Worm (Caenorhabditis elegans) whole organism, L4 larva: Measurements from ENCODE around the gene srx-5.
A peak's percentile ranks its signal among the peaks of the same experiment; 100 is the strongest.

Experiments used
- F10B5.3 ChIP-seq: sonication (generic microtip); optimal IDR thresholded peaks from 2 replicates; lab custom pipeline; 2016; ENCODE audit warnings: mild to moderate bottlenecking, missing genetic modification characterization, missing compliant biosample characterization
- F44E2.7 ChIP-seq: fragments of 200-800 bp; sonication (Bioruptor generic); IDR thresholded peaks from 2 replicates; pipeline ENCODE4 v2.1.2; 2022; ENCODE audit warnings: missing genetic modification characterization, missing compliant biosample characterization
- F49E8.2 ChIP-seq: sonication (generic microtip); optimal IDR thresholded peaks from 2 replicates; lab custom pipeline; 2016; ENCODE audit warnings: missing compliant biosample characterization, mild to moderate bottlenecking, missing genetic modification characterization, borderline replicate concordance
- T26A8.4 ChIP-seq: fragments of 200-800 bp; sonication (Bioruptor generic); IDR thresholded peaks from 2 replicates; pipeline ENCODE4 v1.3.6; 2022; ENCODE audit warnings: missing genetic modification characterization, missing compliant biosample characterization
- Y5F2A.4 ChIP-seq: fragments of 200-800 bp; sonication (Bioruptor generic); optimal IDR thresholded peaks from 2 replicates; lab custom pipeline; 2018; ENCODE audit warnings: mild to moderate bottlenecking, missing genetic modification characterization, missing compliant biosample characterization
- ZK337.2 ChIP-seq: fragments of 200-800 bp; sonication (Bioruptor generic); IDR thresholded peaks from 2 replicates; pipeline ENCODE4 v1.3.6; 2022; ENCODE audit warnings: missing genetic modification reagents, missing genetic modification characterization, missing compliant biosample characterization
- aha-1 ChIP-seq: fragments of 150-350 bp; peaks from one replicate; lab custom pipeline; 2014; ENCODE audit warnings: missing biosample characterization, missing genetic modification characterization
- aly-2 ChIP-seq: sonication (generic microtip); optimal IDR thresholded peaks from 2 replicates; lab custom pipeline; 2018; ENCODE audit warnings: missing biosample characterization, missing genetic modification characterization
- ama-1 ChIP-seq: fragments of 150-350 bp; optimal IDR thresholded peaks from 2 replicates; lab custom pipeline; 2014; ENCODE audit warnings: inconsistent platforms, mixed read lengths
- arid-1 ChIP-seq: fragments of 200-800 bp; sonication (Bioruptor generic); conservative IDR thresholded peaks from 2 replicates; pipeline ENCODE4 v1.3.6; 2022; ENCODE audit warnings: missing genetic modification reagents, missing genetic modification characterization, missing compliant biosample characterization
- ceh-32 ChIP-seq: sonication (generic microtip); optimal IDR thresholded peaks from 2 replicates; lab custom pipeline; 2016; ENCODE audit warnings: mild to moderate bottlenecking, missing genetic modification characterization, missing compliant biosample characterization; ENCODE audit not compliant: poor library complexity
- ceh-62 ChIP-seq: sonication (generic microtip); optimal IDR thresholded peaks from 2 replicates; lab custom pipeline; 2017; ENCODE audit warnings: missing biosample characterization, missing genetic modification characterization
- daf-16 ChIP-seq, 3 experiments: sonication (generic microtip); optimal IDR thresholded peaks; 2 replicates each; lab custom pipeline; 2016 to 2017; ENCODE audit warnings: missing genetic modification characterization in 3 of 3, missing genetic modification reagents in 3 of 3, mild to moderate bottlenecking in 2 of 3, missing compliant biosample characterization in 2 of 3, missing biosample characterization in 1 of 3, moderate library complexity in 1 of 3
- daf-8 ChIP-seq: fragments of 200-800 bp; sonication (Bioruptor generic); IDR thresholded peaks from 2 replicates; pipeline ENCODE4 v1.3.6; 2022; ENCODE audit warnings: missing genetic modification characterization, missing compliant biosample characterization
- dmd-6 ChIP-seq: fragments of 200-800 bp; sonication (Bioruptor generic); IDR thresholded peaks from 2 replicates; pipeline ENCODE4 v1.3.6; 2022; ENCODE audit warnings: missing genetic modification reagents, missing genetic modification characterization, missing compliant biosample characterization
- dmd-8 ChIP-seq: fragments of 200-800 bp; sonication (Bioruptor generic); IDR thresholded peaks from 2 replicates; pipeline ENCODE4 v1.3.6; 2022; ENCODE audit warnings: missing genetic modification characterization, missing compliant biosample characterization
- dmd-9 ChIP-seq: fragments of 200-800 bp; sonication (Bioruptor generic); IDR thresholded peaks from 2 replicates; pipeline ENCODE4 v1.3.6; 2022; ENCODE audit warnings: missing genetic modification reagents, missing genetic modification characterization, missing compliant biosample characterization
- duxl-1 ChIP-seq: sonication (generic microtip); optimal IDR thresholded peaks from 2 replicates; lab custom pipeline; 2016; ENCODE audit warnings: mild to moderate bottlenecking, missing genetic modification characterization, moderate library complexity, missing compliant biosample characterization; ENCODE audit not compliant: poor library complexity
- dve-1 ChIP-seq: sonication (generic microtip); optimal IDR thresholded peaks from 2 replicates; lab custom pipeline; 2017; ENCODE audit warnings: antibody characterized with exemption, mild to moderate bottlenecking, missing genetic modification characterization, missing compliant biosample characterization; ENCODE audit not compliant: insufficient read depth
- egl-27 ChIP-seq: sonication (generic microtip); optimal IDR thresholded peaks from 3 replicates; lab custom pipeline; 2017; ENCODE audit warnings: missing biosample characterization, missing genetic modification reagents, missing genetic modification characterization
- egl-43 ChIP-seq: fragments of 200-800 bp; sonication (Bioruptor generic); IDR thresholded peaks from 2 replicates; pipeline ENCODE4 v1.3.6; 2022; ENCODE audit warnings: missing genetic modification reagents, missing genetic modification characterization, missing compliant biosample characterization
- fos-1 ChIP-seq: fragments of 150-350 bp; optimal IDR thresholded peaks from 2 replicates; lab custom pipeline; 2014; ENCODE audit warnings: missing biosample characterization, missing genetic modification characterization
- hif-1 ChIP-seq, 2 experiments: sonication (generic microtip); optimal IDR thresholded peaks; 2 replicates each; lab custom pipeline; 2016 to 2017; ENCODE audit warnings: missing compliant biosample characterization in 2 of 2, missing genetic modification characterization in 2 of 2, missing genetic modification reagents in 2 of 2, missing genotype in 2 of 2, mild to moderate bottlenecking in 1 of 2
- hlh-30 ChIP-seq: sonication (generic microtip); optimal IDR thresholded peaks from 2 replicates; lab custom pipeline; 2017; ENCODE audit warnings: antibody characterized with exemption, mild to moderate bottlenecking, missing genetic modification characterization, missing compliant biosample characterization; ENCODE audit not compliant: insufficient read depth
- hmg-1.1 ChIP-seq: fragments of 200-800 bp; sonication (Bioruptor generic); IDR thresholded peaks from 2 replicates; pipeline ENCODE4 v1.3.6; 2022; ENCODE audit warnings: missing genetic modification reagents, missing genetic modification characterization, missing compliant biosample characterization
- lim-7 ChIP-seq: fragments of 200-800 bp; sonication (Bioruptor generic); IDR thresholded peaks from 2 replicates; pipeline ENCODE4 v1.3.6; 2022; ENCODE audit warnings: missing genetic modification characterization, missing compliant biosample characterization
- lin-29 ChIP-seq: fragments of 200-800 bp; sonication (Bioruptor generic); IDR thresholded peaks from 2 replicates; pipeline ENCODE4 v1.3.6; 2022; ENCODE audit warnings: missing genetic modification reagents, missing genetic modification characterization, missing compliant biosample characterization
- lsy-2 ChIP-seq, 2 experiments: fragments of 150-350 bp in 1 of 2; sonication (generic microtip) in 1 of 2; optimal IDR thresholded peaks; 2 replicates each; lab custom pipeline; 2014 to 2017; ENCODE audit warnings: missing biosample characterization in 2 of 2, missing genetic modification characterization in 2 of 2
- mdl-1 ChIP-seq, 2 experiments: fragments of 150-350 bp in 1 of 2; sonication (generic microtip) in 1 of 2; optimal IDR thresholded peaks; 2 replicates each; lab custom pipeline; 2014 to 2017; ENCODE audit warnings: missing biosample characterization in 2 of 2, missing genetic modification characterization in 2 of 2
- mdt-29 ChIP-seq: fragments of 200-800 bp; sonication (Bioruptor generic); IDR thresholded peaks from 2 replicates; pipeline ENCODE4 v1.3.6; 2022; ENCODE audit warnings: missing genetic modification reagents, missing genetic modification characterization, missing compliant biosample characterization
- mes-2 ChIP-seq: sonication (generic microtip); optimal IDR thresholded peaks from 2 replicates; lab custom pipeline; 2016; ENCODE audit warnings: missing genotype, mild to moderate bottlenecking, missing genetic modification characterization, missing compliant biosample characterization; ENCODE audit not compliant: poor library complexity, severe bottlenecking
- nhr-10 ChIP-seq: fragments of 150-350 bp; optimal IDR thresholded peaks from 2 replicates; lab custom pipeline; 2014; ENCODE audit warnings: missing biosample characterization, missing genetic modification characterization
- nhr-111 ChIP-seq: fragments of 200-800 bp; sonication (Bioruptor generic); optimal IDR thresholded peaks from 2 replicates; lab custom pipeline; 2018; ENCODE audit warnings: mild to moderate bottlenecking, missing genetic modification characterization, missing compliant biosample characterization
- nhr-237 ChIP-seq: sonication (generic microtip); optimal IDR thresholded peaks from 2 replicates; lab custom pipeline; 2017; ENCODE audit warnings: missing biosample characterization, missing genetic modification characterization
- nhr-6 ChIP-seq: fragments of 150-350 bp; optimal IDR thresholded peaks from 2 replicates; lab custom pipeline; 2014; ENCODE audit warnings: missing biosample characterization, missing genetic modification characterization
- pha-4 ChIP-seq, 2 experiments: fragments of 150-350 bp in 1 of 2; fragments of 200-800 bp in 1 of 2; sonication (Bioruptor generic) in 1 of 2; IDR thresholded peaks in 1 of 2; optimal IDR thresholded peaks in 1 of 2; 2 replicates each; pipeline versions ENCODE4 v1.3.6 to Lab custom; 2014 to 2022; ENCODE audit warnings: missing genetic modification characterization in 2 of 2, missing genetic modification reagents in 2 of 2, missing biosample characterization in 1 of 2, missing compliant biosample characterization in 1 of 2
- set-16 ChIP-seq: fragments of 200-800 bp; sonication (Bioruptor generic); IDR thresholded peaks from 2 replicates; pipeline ENCODE4 v1.3.6; 2022; ENCODE audit warnings: missing genetic modification reagents, missing genetic modification characterization, missing compliant biosample characterization
- spr-3 ChIP-seq: fragments of 200-800 bp; sonication (Bioruptor generic); optimal IDR thresholded peaks from 2 replicates; lab custom pipeline; 2018; ENCODE audit warnings: mild to moderate bottlenecking, missing genetic modification characterization, missing compliant biosample characterization
- unc-62 ChIP-seq, 3 experiments: fragments of 150-350 bp in 1 of 3; sonication (generic microtip); optimal IDR thresholded peaks in 2 of 3; peaks in 1 of 3; 1 replicate in 1 of 3; 2 replicates in 2 of 3; lab custom pipeline; 2014 to 2017; ENCODE audit warnings: missing biosample characterization in 3 of 3, missing genetic modification characterization in 3 of 3, missing genetic modification reagents in 3 of 3, missing genotype in 1 of 3
- ztf-11 ChIP-seq: fragments of 150-350 bp; optimal IDR thresholded peaks from 2 replicates; lab custom pipeline; 2014; ENCODE audit warnings: missing biosample characterization, missing genetic modification characterization

The srx-5 gene

ce11 chrV:723895-724352, 24.0 kb downstream of the srx-5 start, which contains the start of gene fbxb-72 (continued):
- TF ChIP-seq Y5F2A.4 (GFP tag; lab: Kevin White, UChicago), result peak; percentile 33
- TF ChIP-seq fos-1 (tag; lab: Kevin White, UChicago), result no peak
- no peak for TF ChIP-seq ceh-32 (tag; lab: Kevin White, UChicago)
- peak; percentile 82 for TF ChIP-seq arid-1 (GFP tag; lab: Robert Waterston, UW)
- no peak for TF ChIP-seq dmd-6 (GFP tag; lab: Robert Waterston, UW)
- TF ChIP-seq aly-2 (tag; lab: Kevin White, UChicago), result no peak
- TF ChIP-seq nhr-237 (tag; lab: Kevin White, UChicago), result no peak
- TF ChIP-seq mdt-29, result peak; percentile 32; the same call in 1 of the 2 replicates
- no peak for TF ChIP-seq egl-27 (tag; lab: Kevin White, UChicago)
- no peak for TF ChIP-seq F10B5.3 (tag; lab: Kevin White, UChicago)
- no peak for TF ChIP-seq ZK337.2 (GFP tag; lab: Robert Waterston, UW)
- no peak; the same call in 1 of the 2 replicates for TF ChIP-seq lin-29 (GFP tag; lab: Robert Waterston, UW)
- TF ChIP-seq ceh-62, result no peak
- peak; percentile 96 for TF ChIP-seq nhr-10 (tag; lab: Kevin White, UChicago)
- no peak for TF ChIP-seq daf-8 (GFP tag; lab: Robert Waterston, UW)

DNA sequence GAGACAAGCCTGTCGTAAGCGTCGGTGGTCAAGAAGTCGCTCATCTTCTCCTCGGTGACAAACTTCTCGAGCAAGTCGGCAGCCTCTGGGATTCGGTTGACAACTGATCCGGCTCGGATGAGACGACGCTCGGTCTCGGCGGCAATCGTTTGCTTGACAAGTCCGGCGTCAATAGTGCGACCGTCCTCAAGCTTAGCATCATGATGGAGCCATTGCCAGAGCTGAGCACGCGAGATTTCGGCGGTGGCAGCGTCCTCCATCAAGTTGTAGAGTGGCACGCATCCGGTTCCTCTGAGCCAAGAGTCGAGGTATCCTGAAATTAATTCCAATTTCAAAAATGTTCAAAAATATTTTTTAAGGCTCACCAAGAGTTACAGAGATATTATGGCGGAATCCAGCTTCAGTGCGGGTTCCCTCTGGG, 24.6 kb downstream of the srx-5 start:
- TF ChIP-seq lim-7 (GFP tag; lab: Robert Waterston, UW), result 0 out of 2 replicates have a peak, but pooled peaks have one; percentile 26
- TF ChIP-seq unc-62 (GFP tag; optimal IDR thresholded peaks at IDR 0.05 in 1 of 2; lab: Kevin White, UChicago), result no peak
- TF ChIP-seq unc-62 (tag; optimal IDR thresholded peaks at IDR 0.05; lab: Kevin White, UChicago), result no peak
- peak in 1 of 2 experiments; percentile 11 for TF ChIP-seq lsy-2 (tag; optimal IDR thresholded peaks at IDR 0.05; lab: Kevin White, UChicago)
- TF ChIP-seq aha-1 (tag; lab: Kevin White, UChicago), result peak; percentile 92
- TF ChIP-seq set-16 (GFP tag; lab: Robert Waterston, UW), result peak; percentile 87
- TF ChIP-seq ztf-11 (tag; lab: Kevin White, UChicago), result no peak
- no peak for TF ChIP-seq nhr-111 (GFP tag; lab: Kevin White, UChicago)
- no peak for TF ChIP-seq F49E8.2 (tag; lab: Kevin White, UChicago)
- 0 out of 2 replicates have a peak, but pooled peaks have one; percentile 31 for TF ChIP-seq dmd-9 (GFP tag; lab: Robert Waterston, UW)

DNA sequence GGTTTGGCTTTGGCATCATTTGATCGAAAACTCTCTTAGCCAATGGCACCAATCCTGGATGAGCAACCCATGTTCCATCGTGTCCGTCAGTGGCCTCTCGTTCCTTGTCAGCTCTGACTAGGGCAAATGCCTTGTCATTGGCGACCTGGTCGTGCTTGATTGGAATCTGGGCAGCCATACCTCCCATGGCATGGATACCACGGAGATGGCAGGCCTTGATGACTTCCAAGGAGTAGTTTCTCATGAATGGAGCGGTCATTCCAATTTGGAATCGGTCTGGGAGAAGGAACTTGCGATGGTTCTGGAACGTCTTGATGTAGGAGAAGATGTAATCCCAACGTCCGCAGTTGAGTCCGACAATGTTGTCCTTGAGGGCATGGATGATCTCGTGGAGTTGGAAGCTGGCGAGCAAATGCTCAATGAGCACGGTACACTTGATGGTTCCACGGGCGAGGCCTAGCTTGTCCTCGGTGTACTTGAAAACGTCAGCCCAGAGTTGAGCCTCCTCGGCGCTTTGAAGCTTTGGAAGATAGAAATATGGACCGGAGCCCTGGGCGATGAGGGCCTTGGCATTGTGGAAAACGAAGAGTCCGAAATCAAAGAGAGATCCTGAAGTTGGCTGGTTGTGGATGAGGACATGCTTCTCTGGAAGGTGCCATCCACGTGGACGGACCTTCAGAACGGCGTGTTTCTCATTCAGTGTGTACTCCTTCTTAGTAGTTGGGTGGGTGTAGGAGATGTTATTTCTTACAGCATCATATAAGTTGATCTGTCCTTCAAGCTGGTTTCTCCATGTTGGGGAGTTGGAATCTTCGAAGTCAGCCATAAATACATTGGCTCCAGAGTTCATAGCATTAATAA, 25.3 kb downstream of the srx-5 start:
- TF ChIP-seq hlh-30 (tag; lab: Kevin White, UChicago) (peak; percentile 3), daf-16 (GFP tag; optimal IDR thresholded peaks at IDR 0.05; lab: Kevin White, UChicago) (peak in 1 of 2 experiments; percentile 8), daf-16 (tag; optimal IDR thresholded peaks at IDR 0.05; lab: Kevin White, UChicago) (peak; percentile 4), dmd-8 (GFP tag; lab: Robert Waterston, UW) (peak; percentile 65; the same call in 1 of the 2 replicates), hif-1 (tag; optimal IDR thresholded peaks at IDR 0.05; lab: Kevin White, UChicago) (peak in 1 of 2 experiments; percentile 5), duxl-1 (tag; lab: Kevin White, UChicago) (peak; percentile 54), hmg-1.1 (GFP tag; lab: Robert Waterston, UW) (no peak), arid-1 (GFP tag; lab: Robert Waterston, UW) (0 out of 2 replicates have a peak, but pooled peaks have one; percentile 12), pha-4 (GFP tag; IDR thresholded peaks at IDR 0.05; lab: Robert Waterston, UW) (no peak; the same call in 1 of the 2 replicates), pha-4 (tag; optimal IDR thresholded peaks at IDR 0.05; lab: Kevin White, UChicago) (no peak), dve-1 (tag; lab: Kevin White, UChicago) (peak; percentile 12), ama-1 (lab: Kevin White, UChicago) (peak; percentile 96), aha-1 (tag; lab: Kevin White, UChicago) (peak; percentile 81), egl-43 (GFP tag; lab: Robert Waterston, UW) (no peak), nhr-6 (tag; lab: Kevin White, UChicago) (peak; percentile 49), mdl-1 (tag; optimal IDR thresholded peaks at IDR 0.05; lab: Kevin White, UChicago) (peak in 1 of 2 experiments; percentile 4), lsy-2 (tag; optimal IDR thresholded peaks at IDR 0.05; lab: Kevin White, UChicago) (peak in 1 of 2 experiments; percentile 20), set-16 (GFP tag; lab: Robert Waterston, UW) (no peak), F44E2.7 (GFP tag; lab: Robert Waterston, UW) (0 out of 2 replicates have a peak, but pooled peaks have one; percentile 2), mes-2 (tag; lab: Kevin White, UChicago) (peak; percentile 62), unc-62 (GFP tag; optimal IDR thresholded peaks at IDR 0.05 in 1 of 2; lab: Kevin White, UChicago) (peak in 1 of 2 experiments; percentile 90), unc-62 (tag; optimal IDR thresholded peaks at IDR 0.05; lab: Kevin White, UChicago) (no peak), spr-3 (GFP tag; lab: Kevin White, UChicago) (no peak), T26A8.4 (GFP tag; lab: Robert Waterston, UW) (peak; percentile 5)
